Fruit fly (Drosophila melanogaster): ENCODE data around the gene Sfp24Ba.

Sfp24Ba gene

dm6 chr2L:3681338-3681737 lies 13.0 kb upstream of the Sfp24Ba start:
- TF ChIP-seq cad (GFP tag; optimal IDR thresholded peaks at IDR 0.05) = no peak
- TF ChIP-seq CG14050 (GFP tag; IDR thresholded peaks at IDR 0.05) = no peak
- TF ChIP-seq nerfin-2 (GFP tag; IDR thresholded peaks at IDR 0.05; ENCODE audit: partially characterized antibody) = no peak
- no peak for TF ChIP-seq onecut (GFP tag; IDR thresholded peaks at IDR 0.05)
- no peak for TF ChIP-seq crp (GFP tag; optimal IDR thresholded peaks at IDR 0.05)
- TF ChIP-seq CG15601 (tag; optimal IDR thresholded peaks at IDR 0.05) = no peak
- TF ChIP-seq crol (GFP tag; IDR thresholded peaks at IDR 0.05) = peak; percentile 31; the same call in 1 of the 2 replicates
- TF ChIP-seq CG8089 (GFP tag; optimal IDR thresholded peaks at IDR 0.05) = no peak
- no peak for TF ChIP-seq Stat92E (GFP tag; optimal IDR thresholded peaks at IDR 0.05)
- no peak for TF ChIP-seq az2 (GFP tag; optimal IDR thresholded peaks at IDR 0.05)
- TF ChIP-seq sug (tag; optimal IDR thresholded peaks at IDR 0.05) = no peak
- no peak for TF ChIP-seq Bdp1 (GFP tag; optimal IDR thresholded peaks at IDR 0.05)
- TF ChIP-seq dpn (GFP tag; optimal IDR thresholded peaks at IDR 0.05) = no peak
- no peak for TF ChIP-seq tin (GFP tag; optimal IDR thresholded peaks at IDR 0.05)
- TF ChIP-seq pros (GFP tag; optimal IDR thresholded peaks at IDR 0.05) = peak; percentile 57
- TF ChIP-seq Mrtf (GFP tag; IDR thresholded peaks at IDR 0.05) = 0 out of 3 replicates have a peak, but pooled peaks have one; percentile 11
- no peak for TF ChIP-seq C15 (GFP tag; IDR thresholded peaks at IDR 0.05)
- TF ChIP-seq tap (tag; optimal IDR thresholded peaks at IDR 0.05) = peak; percentile 50
- TF ChIP-seq bigmax (GFP tag; optimal IDR thresholded peaks at IDR 0.05) = no peak

- TF ChIP-seq ftz-f1 (GFP tag; optimal IDR thresholded peaks at IDR 0.05) = no peak
- peak; percentile 12 for TF ChIP-seq chn (GFP tag; optimal IDR thresholded peaks at IDR 0.05)
- TF ChIP-seq zfh1 (GFP tag; IDR thresholded peaks at IDR 0.05) = peak; percentile 71
- TF ChIP-seq CG6765 (GFP tag; optimal IDR thresholded peaks at IDR 0.05) = no peak
- TF ChIP-seq CG10543 (GFP tag; optimal IDR thresholded peaks at IDR 0.05) = no peak
- peak; percentile 25 for TF ChIP-seq D19A (tag; optimal IDR thresholded peaks at IDR 0.05)
- no peak for TF ChIP-seq CG4730 (GFP tag; IDR thresholded peaks at IDR 0.05)
- TF ChIP-seq CG30403 (GFP tag; optimal IDR thresholded peaks at IDR 0.05) = peak; percentile 10
- TF ChIP-seq dmrt11E (tag; optimal IDR thresholded peaks at IDR 0.05) = peak; percentile 67
- TF ChIP-seq CHES-1-like (GFP tag; optimal IDR thresholded peaks at IDR 0.05) = no peak
- TF ChIP-seq CG15696 (tag; optimal IDR thresholded peaks at IDR 0.05) = peak; percentile 41
- peak; percentile 17 for TF ChIP-seq Side (GFP tag; optimal IDR thresholded peaks at IDR 0.05)
- peak; percentile 25 for TF ChIP-seq Sox102F (GFP tag; optimal IDR thresholded peaks at IDR 0.05)
- peak; percentile 20 for TF ChIP-seq Antp (GFP tag; optimal IDR thresholded peaks at IDR 0.05)
- peak; percentile 19 for TF ChIP-seq pum (GFP tag; optimal IDR thresholded peaks at IDR 0.05)
- TF ChIP-seq CG15269 (tag; optimal IDR thresholded peaks at IDR 0.05) = no peak
- no peak for TF ChIP-seq Kr (GFP tag; optimal IDR thresholded peaks at IDR 0.05)
- TF ChIP-seq CG43689 (GFP tag; IDR thresholded peaks at IDR 0.05) = no peak
- no peak for TF ChIP-seq ato (GFP tag; IDR thresholded peaks at IDR 0.05; ENCODE audit: partially characterized antibody)
- no peak for TF ChIP-seq TFAM (GFP tag; optimal IDR thresholded peaks at IDR 0.05)
- peak; percentile 12 for TF ChIP-seq CG16863 (GFP tag; optimal IDR thresholded peaks at IDR 0.05)
- TF ChIP-seq CG11093 (GFP tag; IDR thresholded peaks at IDR 0.05) = no peak
- TF ChIP-seq danr (GFP tag; IDR thresholded peaks at IDR 0.05) = no peak
- TF ChIP-seq Xbp1 (GFP tag; optimal IDR thresholded peaks at IDR 0.05) = peak; percentile 38
- no peak for TF ChIP-seq CG10366 (GFP tag; IDR thresholded peaks at IDR 0.05)
- TF ChIP-seq Ssrp (tag; optimal IDR thresholded peaks at IDR 0.05) = no peak
- no peak for TF ChIP-seq crp (GFP tag; optimal IDR thresholded peaks at IDR 0.05)
- no peak for TF ChIP-seq gro (GFP tag; optimal IDR thresholded peaks at IDR 0.05)
- no peak for TF ChIP-seq CG11504 (tag; optimal IDR thresholded peaks at IDR 0.05)
- TF ChIP-seq Hey (tag; optimal IDR thresholded peaks at IDR 0.05) = no peak
- no peak for TF ChIP-seq MTF-1 (GFP tag; optimal IDR thresholded peaks at IDR 0.05; ENCODE audit: borderline replicate concordance)
- TF ChIP-seq Rx (GFP tag; IDR thresholded peaks at IDR 0.05) = peak; percentile 42; the same call in 1 of the 2 replicates
- peak; percentile 58 for TF ChIP-seq phol (tag; optimal IDR thresholded peaks at IDR 0.05)
- no peak for TF ChIP-seq Stat92E (GFP tag; optimal IDR thresholded peaks at IDR 0.05)
Observed at dm6 chr2L:3675770-3676169, 7.4 kb upstream of the Sfp24Ba start.
